Worm (Caenorhabditis elegans) whole organism, early embryonic: ENCODE results near the gene srv-4.

Source experiments
- B0310.2 ChIP-seq: sonication (generic microtip); optimal IDR thresholded peaks from 2 replicates; lab custom pipeline; 2016; ENCODE audit warnings: mild to moderate bottlenecking, missing genetic modification characterization, missing compliant biosample characterization
- F13C5.2 ChIP-seq: sonication (generic microtip); optimal IDR thresholded peaks from 2 replicates; lab custom pipeline; 2017; ENCODE audit warnings: mild to moderate bottlenecking, missing genetic modification characterization, inconsistent platforms, missing compliant biosample characterization
- aly-1 ChIP-seq: sonication (generic microtip); optimal IDR thresholded peaks from 2 replicates; lab custom pipeline; 2016; ENCODE audit warnings: missing genetic modification characterization, missing compliant biosample characterization
- ama-1 ChIP-seq: fragments of 150-350 bp; optimal IDR thresholded peaks from 2 replicates; lab custom pipeline; 2014
- ceh-13 ChIP-seq: fragments of 200-800 bp; sonication (Bioruptor generic); optimal IDR thresholded peaks from 2 replicates; lab custom pipeline; 2018; ENCODE audit warnings: mild to moderate bottlenecking, missing genetic modification characterization, missing compliant biosample characterization
- ceh-36 ChIP-seq: sonication (generic microtip); optimal IDR thresholded peaks from 2 replicates; lab custom pipeline; 2016; ENCODE audit warnings: missing genetic modification characterization, inconsistent platforms, missing compliant biosample characterization
- ets-7 ChIP-seq: sonication (generic microtip); optimal IDR thresholded peaks from 2 replicates; lab custom pipeline; 2016; ENCODE audit warnings: missing genotype, missing genetic modification characterization, missing compliant biosample characterization
- flt-1 ChIP-seq: fragments of 200-800 bp; sonication (Bioruptor generic); IDR thresholded peaks from 2 replicates; pipeline ENCODE4 v1.3.6; 2022; ENCODE audit warnings: missing genetic modification characterization, missing compliant biosample characterization
- hmbx-1 ChIP-seq: sonication (generic microtip); optimal IDR thresholded peaks from 2 replicates; lab custom pipeline; 2016; ENCODE audit warnings: mild to moderate bottlenecking, missing genetic modification characterization, missing compliant biosample characterization
- hmg-4 ChIP-seq: fragments of 200-800 bp; sonication (Bioruptor generic); optimal IDR thresholded peaks from 2 replicates; lab custom pipeline; 2018; ENCODE audit warnings: mild to moderate bottlenecking, missing genetic modification characterization, missing compliant biosample characterization
- hnd-1 ChIP-seq: sonication (generic microtip); optimal IDR thresholded peaks from 2 replicates; lab custom pipeline; 2016; ENCODE audit warnings: missing genetic modification characterization, missing compliant biosample characterization
- pes-1 ChIP-seq: fragments of 200-800 bp; sonication (Bioruptor generic); IDR thresholded peaks from 2 replicates; pipeline ENCODE4 v1.3.6; 2022; ENCODE audit warnings: missing genetic modification reagents, missing genetic modification characterization, missing compliant biosample characterization
- scrt-1 ChIP-seq: fragments of 200-800 bp; sonication (Bioruptor generic); IDR thresholded peaks from 2 replicates; pipeline ENCODE4 v1.3.6; 2022; ENCODE audit warnings: missing genetic modification characterization, missing compliant biosample characterization
- sea-1 ChIP-seq: fragments of 200-800 bp; sonication (Bioruptor generic); conservative IDR thresholded peaks from 2 replicates; pipeline ENCODE4 v1.3.6; 2022; ENCODE audit warnings: missing genetic modification characterization, missing compliant biosample characterization
- tbx-11 ChIP-seq: fragments of 200-800 bp; sonication (Bioruptor generic); IDR thresholded peaks from 2 replicates; pipeline ENCODE4 v1.3.6; 2022; ENCODE audit warnings: missing genetic modification characterization, missing compliant biosample characterization
- tbx-37 ChIP-seq: fragments of 200-800 bp; sonication (Bioruptor generic); conservative IDR thresholded peaks from 2 replicates; pipeline ENCODE4 v1.3.6; 2022; ENCODE audit warnings: missing genetic modification reagents, missing genetic modification characterization, missing compliant biosample characterization
- tra-4 ChIP-seq: sonication (generic microtip); optimal IDR thresholded peaks from 2 replicates; lab custom pipeline; 2017; ENCODE audit warnings: missing genetic modification characterization, missing compliant biosample characterization

Gene srv-4

DNA sequence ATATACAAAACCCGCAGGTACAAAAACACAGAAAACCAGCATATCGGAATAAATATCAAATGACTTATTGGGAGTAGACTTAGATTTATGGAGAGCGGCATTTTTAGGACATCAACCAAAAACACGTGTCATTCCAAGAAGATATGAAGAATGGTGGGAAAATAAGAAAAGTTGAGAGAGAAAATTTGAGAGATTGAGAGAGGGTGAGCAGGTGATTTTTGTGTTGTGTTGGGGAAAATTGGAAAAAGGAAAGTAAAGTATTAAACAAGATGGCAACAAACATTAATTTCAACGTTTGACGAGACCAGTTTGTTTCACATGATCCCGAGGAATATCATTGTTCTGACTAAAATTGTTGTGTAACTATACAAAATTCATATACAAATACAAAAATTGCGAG lies at the start of gene srv-4:
srv-4 (minus strand) TSS at position 101 of the 400 bp plus-strand sequence.
- TF ChIP-seq hnd-1 (tag; lab: Kevin White, UChicago): no peak
- TF ChIP-seq scrt-1: no peak
- TF ChIP-seq flt-1 (GFP tag; lab: Robert Waterston, UW): no peak
- no peak for TF ChIP-seq ceh-36 (tag; lab: Kevin White, UChicago)
- no peak for TF ChIP-seq B0310.2 (tag; lab: Kevin White, UChicago)
- no peak for TF ChIP-seq F13C5.2
- TF ChIP-seq pes-1 (GFP tag; lab: Robert Waterston, UW): no peak
- TF ChIP-seq sea-1: no peak
- TF ChIP-seq hmbx-1 (tag; lab: Kevin White, UChicago): no peak
- TF ChIP-seq ets-7 (tag; lab: Kevin White, UChicago): no peak
- TF ChIP-seq hmg-4 (GFP tag; lab: Kevin White, UChicago): no peak
- no peak for TF ChIP-seq ceh-13 (GFP tag; lab: Kevin White, UChicago)
- no peak for TF ChIP-seq tbx-37 (GFP tag; lab: Robert Waterston, UW)
- no peak for TF ChIP-seq ama-1 (lab: Kevin White, UChicago)

DNA sequence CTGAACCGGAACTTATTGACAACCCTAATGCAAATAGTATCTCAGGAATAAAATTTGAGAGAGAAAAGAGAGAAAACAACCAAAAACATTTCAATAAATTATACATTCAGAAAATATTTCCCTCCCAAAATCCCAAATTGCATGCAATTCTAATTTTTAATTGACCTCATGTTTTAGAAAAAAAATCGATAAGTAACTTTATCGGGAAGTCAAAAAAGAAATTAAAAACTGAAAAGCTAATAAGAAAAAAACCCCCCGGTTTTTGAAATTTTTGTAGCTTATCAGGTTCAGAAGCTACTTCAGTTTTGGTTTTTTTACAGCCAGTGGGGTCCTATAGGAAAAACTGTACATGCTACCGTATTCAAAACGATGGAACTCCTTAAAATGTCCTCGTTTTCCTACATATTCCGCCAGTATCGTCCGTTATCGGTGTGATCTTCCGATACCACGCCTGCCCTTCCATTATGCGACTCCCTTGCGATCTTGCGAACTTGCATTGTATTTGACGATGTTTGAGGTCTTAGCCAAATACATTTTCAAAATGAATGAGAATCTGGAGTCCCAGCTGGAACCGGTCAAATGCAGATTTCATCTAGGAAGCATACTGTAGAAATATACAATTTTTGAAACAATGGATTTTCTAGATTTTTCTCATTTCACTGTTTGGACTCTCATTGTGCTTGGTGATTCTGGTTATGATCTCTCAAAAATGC lies 48.1 kb upstream of the srv-4 start, which contains the start of the genes W03B1.3 and oac-51:
W03B1.3 (minus strand) TSS at position 101 of the 713 bp plus-strand sequence.
oac-51 (plus strand) TSS at position 663 of the 713 bp plus-strand sequence.
- TF ChIP-seq ets-7 (tag; lab: Kevin White, UChicago) (no peak), sea-1 (no peak), ceh-13 (GFP tag; lab: Kevin White, UChicago) (no peak), flt-1 (GFP tag; lab: Robert Waterston, UW) (no peak), scrt-1 (no peak), hmg-4 (GFP tag; lab: Kevin White, UChicago) (no peak), pes-1 (GFP tag; lab: Robert Waterston, UW) (no peak), ceh-36 (tag; lab: Kevin White, UChicago) (no peak), F13C5.2 (no peak), tbx-11 (no peak), tra-4 (no peak), hnd-1 (tag; lab: Kevin White, UChicago) (no peak), B0310.2 (tag; lab: Kevin White, UChicago) (no peak), aly-1 (tag; lab: Kevin White, UChicago) (no peak), ama-1 (lab: Kevin White, UChicago) (no peak), tbx-37 (GFP tag; lab: Robert Waterston, UW) (no peak)

DNA sequence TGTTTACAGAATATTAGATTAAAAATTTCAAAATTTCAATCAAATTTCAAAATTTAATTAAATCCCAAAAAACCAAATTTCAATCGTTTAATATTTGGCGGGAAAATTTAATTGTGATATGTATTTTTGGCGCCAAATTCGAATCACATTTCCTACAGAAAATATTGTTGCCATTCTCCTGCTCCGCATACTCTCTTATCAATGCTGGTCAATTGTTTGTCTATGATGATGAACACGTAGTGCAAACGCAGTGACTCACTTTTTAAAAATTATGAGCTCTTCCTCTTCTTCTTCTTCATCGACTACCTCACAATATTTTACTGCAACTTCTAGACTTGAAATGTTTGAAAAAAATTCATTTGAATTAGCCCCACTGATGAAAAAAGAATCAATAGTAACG lies 38.2 kb upstream of the srv-4 start, which contains the start of gene trpl-2:
trpl-2 (plus strand) TSS at position 210 of the 400 bp plus-strand sequence.
- TF ChIP-seq flt-1 (GFP tag; lab: Robert Waterston, UW) (no peak), ama-1 (lab: Kevin White, UChicago) (no peak), F13C5.2 (no peak), scrt-1 (no peak), tbx-11 (no peak), sea-1 (no peak), hmbx-1 (tag; lab: Kevin White, UChicago) (no peak), ets-7 (tag; lab: Kevin White, UChicago) (no peak), tbx-37 (GFP tag; lab: Robert Waterston, UW) (no peak), ceh-13 (GFP tag; lab: Kevin White, UChicago) (no peak), B0310.2 (tag; lab: Kevin White, UChicago) (no peak)

DNA sequence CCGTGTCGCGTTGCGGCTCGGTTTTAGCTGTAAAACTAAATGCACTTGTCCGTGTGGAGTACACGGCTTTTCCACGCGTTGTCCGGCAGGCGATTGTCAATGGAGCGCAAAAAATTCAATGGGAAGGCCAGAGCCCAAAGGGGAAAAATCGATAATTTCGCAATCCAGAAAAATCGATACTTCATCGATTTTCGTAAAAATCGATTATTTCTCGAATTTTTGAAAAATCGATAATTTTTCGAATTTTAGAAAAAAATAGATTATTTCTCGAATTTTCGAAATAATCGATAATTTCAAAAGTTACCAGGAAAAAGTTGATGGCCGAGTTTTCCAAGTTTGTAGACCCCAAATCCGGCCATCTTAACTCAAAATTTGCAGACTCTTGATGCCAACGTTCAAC lies 31.2 kb upstream of the srv-4 start:
- TF ChIP-seq hmbx-1 (tag; lab: Kevin White, UChicago) (no peak), hmg-4 (GFP tag; lab: Kevin White, UChicago) (no peak), tra-4 (no peak), sea-1 (no peak), tbx-11 (no peak), tbx-37 (GFP tag; lab: Robert Waterston, UW) (no peak), flt-1 (GFP tag; lab: Robert Waterston, UW) (no peak), pes-1 (GFP tag; lab: Robert Waterston, UW) (no peak), ceh-36 (tag; lab: Kevin White, UChicago) (no peak), ets-7 (tag; lab: Kevin White, UChicago) (no peak), F13C5.2 (no peak)

ce11 chrIV:4318056-4318455 lies 29.8 kb upstream of the srv-4 start:
- TF ChIP-seq tra-4 (no peak), sea-1 (no peak), pes-1 (GFP tag; lab: Robert Waterston, UW) (no peak), aly-1 (tag; lab: Kevin White, UChicago) (no peak), tbx-11 (no peak), ets-7 (tag; lab: Kevin White, UChicago) (no peak), tbx-37 (GFP tag; lab: Robert Waterston, UW) (no peak), F13C5.2 (no peak)

DNA sequence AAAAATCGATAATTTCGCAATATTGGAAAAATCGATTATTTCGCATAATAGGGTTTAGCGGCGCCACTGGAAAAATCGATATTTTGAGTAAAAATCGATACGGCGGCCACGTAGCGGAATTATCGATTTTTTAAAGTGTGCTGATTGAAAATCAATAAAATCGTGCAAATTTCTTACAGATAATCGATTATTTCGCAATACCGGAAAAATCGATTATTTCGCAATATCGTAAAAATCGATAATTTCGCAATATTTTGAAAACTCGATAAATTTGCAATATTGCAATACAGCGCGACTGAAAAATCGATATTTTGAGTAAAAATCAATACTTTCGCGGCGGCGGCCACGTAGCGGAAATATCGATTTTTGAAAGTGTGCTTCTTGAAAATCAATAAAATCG lies 29.4 kb upstream of the srv-4 start:
- no peak for TF ChIP-seq hnd-1 (tag; lab: Kevin White, UChicago)
- no peak for TF ChIP-seq aly-1 (tag; lab: Kevin White, UChicago)
- no peak for TF ChIP-seq tbx-11
- TF ChIP-seq sea-1: no peak
- no peak for TF ChIP-seq scrt-1
- no peak for TF ChIP-seq tbx-37 (GFP tag; lab: Robert Waterston, UW)
- no peak for TF ChIP-seq pes-1 (GFP tag; lab: Robert Waterston, UW)
- TF ChIP-seq B0310.2 (tag; lab: Kevin White, UChicago): no peak
- no peak for TF ChIP-seq ceh-13 (GFP tag; lab: Kevin White, UChicago)
- TF ChIP-seq tra-4: no peak
- TF ChIP-seq F13C5.2: no peak
- no peak for TF ChIP-seq hmbx-1 (tag; lab: Kevin White, UChicago)
- no peak for TF ChIP-seq flt-1 (GFP tag; lab: Robert Waterston, UW)
- TF ChIP-seq ets-7 (tag; lab: Kevin White, UChicago): no peak
- no peak for TF ChIP-seq ama-1 (lab: Kevin White, UChicago)

ce11 chrIV:4316813-4317408 lies 28.7 kb upstream of the srv-4 start, which contains the start of gene Y24D9B.1:
TSS of gene Y24D9B.1 (plus strand) at chrIV:4317358.
- TF ChIP-seq sea-1 (no peak), tra-4 (no peak), hmbx-1 (tag; lab: Kevin White, UChicago) (no peak), hnd-1 (tag; lab: Kevin White, UChicago) (no peak), flt-1 (GFP tag; lab: Robert Waterston, UW) (no peak), hmg-4 (GFP tag; lab: Kevin White, UChicago) (no peak), tbx-11 (no peak), ceh-36 (tag; lab: Kevin White, UChicago) (no peak), tbx-37 (GFP tag; lab: Robert Waterston, UW) (no peak), scrt-1 (no peak), B0310.2 (tag; lab: Kevin White, UChicago) (no peak), F13C5.2 (no peak), pes-1 (GFP tag; lab: Robert Waterston, UW) (no peak), ets-7 (tag; lab: Kevin White, UChicago) (no peak), ceh-13 (GFP tag; lab: Kevin White, UChicago) (no peak), aly-1 (tag; lab: Kevin White, UChicago) (no peak), ama-1 (lab: Kevin White, UChicago) (no peak)
